Fruit fly (Drosophila melanogaster): ENCODE results near the gene CG12994.

Gene CG12994

DNA sequence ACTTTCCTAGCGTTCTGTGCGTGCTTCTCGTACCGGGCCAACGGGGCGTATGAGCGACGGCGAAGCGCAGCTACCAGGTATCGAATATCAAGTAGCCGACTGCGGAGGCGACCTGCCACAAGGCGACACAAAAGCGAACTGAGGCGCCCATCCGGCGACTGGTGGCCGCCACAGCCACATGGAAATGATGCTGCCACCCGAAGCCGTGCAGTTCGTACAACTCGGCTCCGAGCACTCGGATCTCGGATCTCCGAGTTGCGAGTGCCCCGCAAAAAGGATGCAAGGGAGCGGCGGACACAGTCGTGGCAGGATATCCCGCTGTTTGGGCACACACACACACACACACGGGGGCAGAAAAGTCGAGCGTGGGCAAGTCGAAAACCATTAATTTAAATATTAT is at the start of gene CG12994, which contains the start of gene CG46464:
TSS of gene CG12994 (minus strand) at position 115 of the 400 bp plus-strand sequence.
TSS of gene CG46464 (minus strand) at position 115 of the 400 bp plus-strand sequence.
- no peak for TF ChIP-seq psq (optimal IDR thresholded peaks at IDR 0.05)
- TF ChIP-seq Myc (optimal IDR thresholded peaks at IDR 0.05), result no peak

dm6 chrX:17491184-17491583 is 47.4 kb upstream of the CG12994 start:
- no peak for TF ChIP-seq psq (optimal IDR thresholded peaks at IDR 0.05)

DNA sequence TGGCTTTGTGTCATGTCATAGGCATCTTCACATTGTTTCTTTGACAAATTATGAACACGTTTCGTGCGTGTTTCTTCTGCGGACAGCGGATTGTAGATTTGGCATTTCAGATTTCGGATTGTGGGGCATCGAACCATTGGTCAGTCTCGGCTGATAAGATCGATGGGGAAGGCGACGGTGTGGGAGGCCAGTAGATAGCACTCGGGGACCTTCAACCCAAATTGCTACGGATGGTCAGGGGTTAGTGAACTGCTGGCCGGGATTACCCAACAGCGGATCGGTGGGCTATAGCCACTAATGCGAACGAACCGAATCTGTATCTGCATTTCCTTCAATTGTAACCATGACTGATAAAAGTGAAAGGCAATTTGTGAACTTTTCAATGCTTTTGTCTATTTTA is 46.7 kb upstream of the CG12994 start:
- no peak for TF ChIP-seq Myc (optimal IDR thresholded peaks at IDR 0.05)

DNA sequence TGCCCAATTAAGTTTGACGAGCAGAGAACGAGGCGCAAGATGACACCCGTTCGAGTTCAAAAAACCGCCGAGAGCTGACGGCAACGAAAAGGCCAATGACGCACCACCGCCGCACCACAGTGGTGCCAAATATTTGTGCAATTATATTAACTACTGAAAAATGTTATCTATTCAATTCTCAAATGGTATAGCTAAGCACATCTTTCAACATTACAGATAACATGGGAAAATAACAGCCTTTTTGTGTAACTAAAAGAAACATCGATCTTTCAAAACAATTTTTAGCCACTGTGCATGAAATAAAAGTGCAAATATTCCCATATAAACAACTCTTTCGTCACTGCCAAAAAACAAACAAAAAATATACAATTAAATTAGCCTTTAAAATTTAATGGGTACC is 46.1 kb upstream of the CG12994 start:
- TF ChIP-seq insv (optimal IDR thresholded peaks at IDR 0.05) (no peak), Sin3A (optimal IDR thresholded peaks at IDR 0.05) (no peak), psq (optimal IDR thresholded peaks at IDR 0.05) (no peak), Myc (optimal IDR thresholded peaks at IDR 0.05) (no peak), ttk (optimal IDR thresholded peaks at IDR 0.05) (no peak), h (optimal IDR thresholded peaks at IDR 0.05) (no peak)

- TF ChIP-seq insv (optimal IDR thresholded peaks at IDR 0.05) (no peak), psq (optimal IDR thresholded peaks at IDR 0.05) (no peak)
These were observed 44.6 kb upstream of the CG12994 start for dm6 chrX:17488422-17488821.

DNA sequence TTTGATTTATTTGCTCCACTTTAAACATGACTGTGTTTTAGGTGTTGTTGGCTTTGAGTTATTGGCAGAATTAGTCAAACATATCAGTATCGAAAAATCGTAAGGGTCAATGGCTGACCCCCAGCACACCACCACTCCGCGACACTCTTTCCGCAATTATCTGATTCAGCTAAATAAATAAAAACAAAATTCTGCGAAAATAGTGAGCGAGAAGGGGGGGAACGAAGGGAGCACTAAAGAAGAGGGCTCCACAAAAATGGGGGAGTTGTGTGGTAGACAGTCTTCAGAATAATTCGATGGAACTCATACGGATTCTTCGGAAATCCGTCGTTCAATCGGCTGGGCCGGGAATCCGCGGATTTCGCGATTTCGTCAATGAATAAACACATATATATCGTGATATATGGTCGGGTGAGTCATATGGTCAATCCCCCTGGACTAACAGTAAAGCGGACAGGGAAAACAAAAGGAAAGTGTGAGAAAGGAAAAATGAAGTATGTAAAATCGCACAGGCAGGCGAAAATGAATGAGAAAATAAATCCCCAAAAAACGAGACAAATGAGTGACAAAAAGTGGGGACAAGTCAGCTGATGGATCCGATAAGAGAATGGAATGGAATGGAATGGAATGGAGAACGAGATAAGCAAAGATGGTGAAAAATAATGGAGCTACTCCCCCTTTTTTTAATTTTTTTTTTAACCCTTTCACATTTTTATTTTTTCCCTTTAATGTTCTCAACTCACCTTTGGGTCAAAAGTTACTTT is 41.7 kb upstream of the CG12994 start:
- no peak for TF ChIP-seq ttk (optimal IDR thresholded peaks at IDR 0.05)
- TF ChIP-seq insv (optimal IDR thresholded peaks at IDR 0.05), result no peak
- no peak for TF ChIP-seq psq (optimal IDR thresholded peaks at IDR 0.05)
- TF ChIP-seq Sin3A (optimal IDR thresholded peaks at IDR 0.05), result no peak
- no peak for TF ChIP-seq h (optimal IDR thresholded peaks at IDR 0.05)
- TF ChIP-seq Myc (optimal IDR thresholded peaks at IDR 0.05), result no peak

DNA sequence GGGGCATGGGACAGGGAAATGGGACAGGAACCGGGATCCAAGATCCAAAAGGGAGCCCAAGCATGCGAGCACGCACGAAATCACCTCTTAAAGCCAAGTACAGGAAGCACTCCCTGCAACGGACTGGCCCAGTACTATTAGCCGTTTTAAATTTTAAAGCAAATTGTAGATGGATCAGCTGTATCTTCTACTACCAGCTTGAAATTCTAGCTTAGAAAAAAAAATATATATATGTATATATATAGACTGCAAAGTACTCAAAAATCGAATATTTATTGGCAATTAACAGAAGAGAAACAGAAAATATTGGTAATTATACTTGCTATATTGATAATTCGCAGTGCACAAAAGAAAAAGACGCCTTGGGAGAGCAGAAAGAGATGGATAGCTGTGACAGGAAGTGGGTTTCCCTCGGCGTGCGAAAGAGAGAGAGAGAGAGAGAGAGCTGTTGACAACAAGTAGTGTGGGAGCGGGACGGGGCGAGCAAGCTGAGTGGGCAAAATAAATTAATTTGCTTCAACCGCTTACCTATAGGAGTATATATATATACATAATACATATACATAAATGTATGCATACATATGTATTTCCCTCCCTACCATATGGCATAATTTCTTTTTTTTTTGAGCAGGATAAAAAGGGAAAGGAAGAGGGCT is 40.5 kb upstream of the CG12994 start:
- TF ChIP-seq Myc (optimal IDR thresholded peaks at IDR 0.05) (no peak), insv (optimal IDR thresholded peaks at IDR 0.05) (no peak), h (optimal IDR thresholded peaks at IDR 0.05) (no peak), ttk (optimal IDR thresholded peaks at IDR 0.05) (no peak), Sin3A (optimal IDR thresholded peaks at IDR 0.05) (no peak), psq (optimal IDR thresholded peaks at IDR 0.05) (no peak)

DNA sequence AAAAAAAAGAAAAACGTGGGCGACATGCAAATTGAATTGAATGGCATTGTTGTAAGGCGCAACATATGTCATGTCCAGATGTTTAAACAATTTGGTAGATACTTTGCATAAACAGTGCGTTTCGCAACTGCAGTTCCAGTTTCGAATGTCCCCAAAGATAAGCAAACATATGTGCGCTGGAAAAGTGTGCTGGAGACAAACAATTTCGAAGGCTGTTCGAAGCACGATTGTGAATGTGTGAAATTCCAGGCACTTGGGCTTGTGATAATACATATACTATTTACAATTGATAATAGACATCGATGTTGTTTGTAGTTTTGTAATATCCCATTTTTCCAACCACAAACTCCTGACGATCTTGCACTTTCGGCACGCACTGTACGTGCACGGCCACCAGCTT is 39.0 kb upstream of the CG12994 start:
- TF ChIP-seq ttk (optimal IDR thresholded peaks at IDR 0.05), result no peak

DNA sequence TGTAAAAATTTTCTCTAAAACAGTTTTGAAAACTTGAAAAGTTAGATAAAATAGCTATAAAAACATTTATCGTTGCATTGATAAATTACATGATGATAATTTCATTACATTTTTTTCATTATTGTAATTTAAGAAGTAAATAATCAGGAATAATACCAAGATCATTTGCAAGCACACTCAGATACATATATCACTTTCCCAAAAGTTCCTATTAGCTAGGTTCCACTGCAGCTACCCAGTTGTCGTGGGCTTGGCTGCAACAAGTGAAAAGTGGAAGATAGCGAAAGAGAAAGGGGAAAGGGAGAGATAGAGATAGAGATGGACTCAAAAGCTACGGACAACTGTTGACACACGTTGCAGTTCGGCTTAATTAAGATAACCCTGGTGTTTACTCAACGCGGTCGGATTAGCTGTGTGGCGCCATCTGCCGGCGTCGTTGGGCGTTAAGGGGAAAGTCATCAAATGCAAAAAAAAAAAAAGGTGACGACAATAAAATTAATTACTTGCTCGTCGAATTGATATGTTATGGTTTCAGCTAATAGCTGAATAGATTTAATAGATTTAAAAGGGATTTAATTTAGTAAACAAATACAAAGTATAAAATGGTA is 38.0 kb upstream of the CG12994 start:
- TF ChIP-seq ttk (optimal IDR thresholded peaks at IDR 0.05) (no peak), Sin3A (optimal IDR thresholded peaks at IDR 0.05) (no peak), Myc (optimal IDR thresholded peaks at IDR 0.05) (no peak), h (optimal IDR thresholded peaks at IDR 0.05) (no peak), insv (optimal IDR thresholded peaks at IDR 0.05) (no peak), psq (optimal IDR thresholded peaks at IDR 0.05) (no peak)

- no peak for TF ChIP-seq Sin3A (optimal IDR thresholded peaks at IDR 0.05)
- TF ChIP-seq insv (optimal IDR thresholded peaks at IDR 0.05), result no peak
- TF ChIP-seq h (optimal IDR thresholded peaks at IDR 0.05), result no peak
- TF ChIP-seq Myc (optimal IDR thresholded peaks at IDR 0.05), result no peak
- TF ChIP-seq ttk (optimal IDR thresholded peaks at IDR 0.05), result no peak
- no peak for TF ChIP-seq psq (optimal IDR thresholded peaks at IDR 0.05)
These were observed 34.6 kb upstream of the CG12994 start for dm6 chrX:17478383-17478782.

DNA sequence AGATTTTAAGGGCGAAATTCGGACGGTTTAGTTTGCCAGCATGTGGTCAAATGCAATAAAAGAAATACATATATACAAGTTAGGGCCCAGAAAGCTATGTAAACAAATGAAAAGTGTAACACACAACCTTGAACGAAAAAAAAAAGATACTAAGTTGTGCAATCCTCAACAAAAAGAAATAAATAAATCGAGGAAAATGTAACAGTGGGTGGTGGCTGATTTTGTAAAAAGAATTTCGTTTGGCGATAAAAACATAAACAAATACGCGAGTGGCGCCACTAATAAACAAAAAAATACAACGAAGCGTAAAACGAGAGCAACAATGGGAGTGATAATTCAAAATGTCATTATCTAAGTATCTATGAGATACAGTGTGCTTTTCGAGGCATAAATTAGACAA is 33.2 kb upstream of the CG12994 start:
- TF ChIP-seq insv (optimal IDR thresholded peaks at IDR 0.05) (no peak), psq (optimal IDR thresholded peaks at IDR 0.05) (no peak), ttk (optimal IDR thresholded peaks at IDR 0.05) (no peak), Sin3A (optimal IDR thresholded peaks at IDR 0.05) (no peak), Myc (optimal IDR thresholded peaks at IDR 0.05) (no peak), h (optimal IDR thresholded peaks at IDR 0.05) (no peak)

DNA sequence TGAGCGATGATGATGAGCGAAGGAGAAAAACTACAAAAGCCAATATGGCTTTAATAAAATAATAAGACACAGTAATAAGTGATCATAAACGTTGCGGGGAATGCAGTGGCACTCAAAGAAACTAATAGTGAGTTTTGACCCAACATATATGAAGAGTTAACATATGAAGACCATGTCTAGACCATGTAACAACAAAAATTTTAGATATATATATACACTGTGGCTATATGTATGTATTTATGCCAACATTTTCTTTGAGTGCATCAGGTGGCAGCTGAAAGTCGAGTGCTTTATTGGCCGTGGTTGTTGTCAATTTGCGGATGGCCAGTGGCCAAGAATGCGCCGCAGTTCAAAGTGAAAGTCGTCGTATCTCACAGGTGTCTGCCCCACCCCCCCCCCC is 30.1 kb upstream of the CG12994 start:
- no peak for TF ChIP-seq ttk (optimal IDR thresholded peaks at IDR 0.05)
- TF ChIP-seq psq (optimal IDR thresholded peaks at IDR 0.05), result no peak
- no peak for TF ChIP-seq Sin3A (optimal IDR thresholded peaks at IDR 0.05)
- TF ChIP-seq h (optimal IDR thresholded peaks at IDR 0.05), result no peak

dm6 chrX:17472930-17473668 is 29.3 kb upstream of the CG12994 start:
- TF ChIP-seq psq (optimal IDR thresholded peaks at IDR 0.05) (no peak), Sin3A (optimal IDR thresholded peaks at IDR 0.05) (no peak), insv (optimal IDR thresholded peaks at IDR 0.05) (no peak), ttk (optimal IDR thresholded peaks at IDR 0.05) (no peak), Myc (optimal IDR thresholded peaks at IDR 0.05) (no peak), h (optimal IDR thresholded peaks at IDR 0.05) (no peak)
